Fruit fly (Drosophila melanogaster): ENCODE measurements around the gene Gbeta13F.
A peak's percentile ranks its signal among the peaks of the same experiment; 100 is the strongest.

Gbeta13F gene

DNA sequence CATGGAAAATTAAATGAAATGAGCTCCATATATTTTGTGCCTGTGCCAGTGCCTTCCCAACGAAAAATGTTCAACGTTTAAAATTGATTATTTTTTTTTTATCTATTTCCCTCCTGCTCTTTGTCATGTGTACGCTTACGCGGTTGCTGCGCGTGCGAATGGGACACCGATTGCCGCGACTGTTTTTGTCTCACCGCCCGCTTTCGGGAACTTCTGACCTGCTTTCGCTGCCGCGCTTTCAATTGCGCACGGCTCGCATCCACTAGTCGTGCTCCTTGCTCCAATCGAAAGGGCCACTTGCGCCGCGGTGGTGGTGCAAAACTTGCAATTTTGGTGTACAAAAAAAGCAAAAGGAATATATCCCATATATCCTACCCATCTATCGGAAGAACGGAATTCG lies 564 bp downstream of the Gbeta13F start (continued):
- TF ChIP-seq Adf1 (GFP tag; IDR thresholded peaks at IDR 0.05) (peak; percentile 69), Dbx (GFP tag; IDR thresholded peaks at IDR 0.05) (0 out of 3 replicates have a peak, but pooled peaks have one; percentile 22), ERR (GFP tag; optimal IDR thresholded peaks at IDR 0.05) (no peak), CG13287 (GFP tag; IDR thresholded peaks at IDR 0.05; ENCODE audit: partially characterized antibody) (peak; percentile 25), Doc3 (GFP tag; IDR thresholded peaks at IDR 0.05; ENCODE audit: partially characterized antibody) (no peak), gce (GFP tag; IDR thresholded peaks at IDR 0.05) (no peak), ash1 (GFP tag; optimal IDR thresholded peaks at IDR 0.05) (no peak), odd (GFP tag; optimal IDR thresholded peaks at IDR 0.05) (no peak), Bteb2 (GFP tag; optimal IDR thresholded peaks at IDR 0.05) (no peak), Nf-YA (GFP tag; IDR thresholded peaks at IDR 0.05) (no peak), CG18619 (GFP tag; optimal IDR thresholded peaks at IDR 0.05) (no peak), CG8281 (tag; optimal IDR thresholded peaks at IDR 0.05) (no peak), yki (optimal IDR thresholded peaks at IDR 0.05) (no peak), NC2α (GFP tag; optimal IDR thresholded peaks at IDR 0.05) (no peak), knrl (GFP tag; IDR thresholded peaks at IDR 0.05; ENCODE audit: partially characterized antibody) (peak; percentile 19; the same call in 1 of the 3 replicates), CG2678 (tag; optimal IDR thresholded peaks at IDR 0.05) (peak; percentile 11), onecut (GFP tag; IDR thresholded peaks at IDR 0.05) (peak; percentile 93), GATAe (GFP tag; conservative IDR thresholded peaks at IDR 0.05) (peak; percentile 59), CG10959 (GFP tag; IDR thresholded peaks at IDR 0.05) (no peak), CG13894 (tag; optimal IDR thresholded peaks at IDR 0.05) (peak; percentile 36), CG7839 (tag; optimal IDR thresholded peaks at IDR 0.05) (peak; percentile 27), Max (GFP tag; optimal IDR thresholded peaks at IDR 0.05) (peak; percentile 2), Nf-YC (tag; optimal IDR thresholded peaks at IDR 0.05) (peak; percentile 73), vvl (GFP tag; IDR thresholded peaks at IDR 0.05) (peak; percentile 49), CoRest (tag; optimal IDR thresholded peaks at IDR 0.05) (peak; percentile 16), pan (optimal IDR thresholded peaks at IDR 0.05) (no peak), pan (GFP tag; optimal IDR thresholded peaks at IDR 0.05 in 1 of 2, IDR thresholded peaks at IDR 0.05 in 1 of 2) (peak in 1 of 2 experiments; percentile 69), so (GFP tag; IDR thresholded peaks at IDR 0.05) (no peak), Ravus (GFP tag; IDR thresholded peaks at IDR 0.05) (no peak), CG6813 (GFP tag; optimal IDR thresholded peaks at IDR 0.05) (no peak), CG17359 (tag; optimal IDR thresholded peaks at IDR 0.05) (peak; percentile 91), CG34422 (GFP tag; IDR thresholded peaks at IDR 0.05) (peak; percentile 85), CG8924 (tag; optimal IDR thresholded peaks at IDR 0.05) (peak; percentile 34), CG30020 (tag; optimal IDR thresholded peaks at IDR 0.05) (no peak), CG43689 (GFP tag; IDR thresholded peaks at IDR 0.05) (no peak), CG16779 (GFP tag; IDR thresholded peaks at IDR 0.05) (no peak), tx (GFP tag; optimal IDR thresholded peaks at IDR 0.05) (no peak), pzg (GFP tag; optimal IDR thresholded peaks at IDR 0.05) (peak; percentile 37), tna (GFP tag; IDR thresholded peaks at IDR 0.05; ENCODE audit: partially characterized antibody) (0 out of 2 replicates have a peak, but pooled peaks have one; percentile 23), CG11695 (GFP tag; IDR thresholded peaks at IDR 0.05) (no peak), CG10274 (GFP tag; optimal IDR thresholded peaks at IDR 0.05) (no peak), row (GFP tag; IDR thresholded peaks at IDR 0.05) (peak; percentile 43; the same call in 2 of the 3 replicates), salm (tag; optimal IDR thresholded peaks at IDR 0.05) (no peak), CG1603 (tag; optimal IDR thresholded peaks at IDR 0.05) (peak; percentile 39), tgo (GFP tag; IDR thresholded peaks at IDR 0.05) (no peak), tup (GFP tag; optimal IDR thresholded peaks at IDR 0.05) (no peak), gro (GFP tag; optimal IDR thresholded peaks at IDR 0.05) (peak; percentile 3), CG32532 (GFP tag; IDR thresholded peaks at IDR 0.05) (peak; percentile 44), kni (GFP tag; optimal IDR thresholded peaks at IDR 0.05) (no peak), dysf (GFP tag; IDR thresholded peaks at IDR 0.05) (no peak; the same call in 2 of the 3 replicates), CG12744 (GFP tag; optimal IDR thresholded peaks at IDR 0.05) (no peak), CG6689 (GFP tag; IDR thresholded peaks at IDR 0.05) (0 out of 2 replicates have a peak, but pooled peaks have one; percentile 23)

Data from whole organism, embryonic.